Worm (Caenorhabditis elegans) whole organism, young adult: Measurements from ENCODE around the gene ckb-3.

Experiments used
- B0019.2 ChIP-seq: fragments of 200-800 bp; sonication (Bioruptor generic); conservative IDR thresholded peaks from 2 replicates; pipeline ENCODE4 v1.3.6; 2022; ENCODE audit warnings: missing genetic modification reagents, missing genetic modification characterization, missing compliant biosample characterization
- B0261.1 ChIP-seq: sonication (generic microtip); optimal IDR thresholded peaks from 2 replicates; lab custom pipeline; 2016; ENCODE audit warnings: mild to moderate bottlenecking, missing genetic modification characterization, moderate library complexity, missing compliant biosample characterization
- C06A6.2 ChIP-seq: fragments of 200-800 bp; sonication (Bioruptor generic); conservative IDR thresholded peaks from 2 replicates; pipeline ENCODE4 v1.3.6; 2022; ENCODE audit warnings: missing genetic modification characterization, missing compliant biosample characterization
- F10E7.11 ChIP-seq: sonication (generic microtip); optimal IDR thresholded peaks from 2 replicates; lab custom pipeline; 2017; ENCODE audit warnings: mild to moderate bottlenecking, missing genetic modification characterization, moderate library complexity, missing compliant biosample characterization
- F22D6.2 ChIP-seq: sonication (generic microtip); optimal IDR thresholded peaks from 2 replicates; lab custom pipeline; 2016; ENCODE audit warnings: mild to moderate bottlenecking, missing genetic modification characterization, missing compliant biosample characterization
- F33H1.4 ChIP-seq: fragments of 200-800 bp; sonication (Bioruptor generic); IDR thresholded peaks from 2 replicates; pipeline ENCODE4 v1.3.6; 2022; ENCODE audit warnings: missing genetic modification reagents, missing genetic modification characterization, missing compliant biosample characterization
- F49E8.2 ChIP-seq: sonication (generic microtip); optimal IDR thresholded peaks from 3 replicates; lab custom pipeline; 2017; ENCODE audit warnings: missing genetic modification characterization, mild to moderate bottlenecking, missing compliant biosample characterization, antibody characterized with exemption, moderate library complexity; ENCODE audit not compliant: insufficient read depth
- F55B11.4 ChIP-seq: sonication (generic microtip); optimal IDR thresholded peaks from 2 replicates; lab custom pipeline; 2016; ENCODE audit warnings: missing compliant biosample characterization, missing genetic modification characterization, borderline replicate concordance; ENCODE audit not compliant: insufficient read depth
- Y53G8AR.9 ChIP-seq: fragments of 200-800 bp; sonication (Bioruptor generic); conservative IDR thresholded peaks from 2 replicates; pipeline ENCODE4 v1.3.6; 2022; ENCODE audit warnings: missing genetic modification reagents, missing genetic modification characterization, missing compliant biosample characterization
- Y79H2A.3 ChIP-seq: fragments of 200-800 bp; sonication (Bioruptor generic); conservative IDR thresholded peaks from 2 replicates; pipeline ENCODE4 v1.3.6; 2022; ENCODE audit warnings: missing genetic modification reagents, missing genetic modification characterization, missing compliant biosample characterization
- ZK185.1 ChIP-seq: sonication (generic microtip); optimal IDR thresholded peaks from 2 replicates; lab custom pipeline; 2016; ENCODE audit warnings: mild to moderate bottlenecking, missing genetic modification characterization, missing compliant biosample characterization; ENCODE audit not compliant: poor library complexity, severe bottlenecking
- aptf-2 ChIP-seq: fragments of 200-800 bp; sonication (Bioruptor generic); conservative IDR thresholded peaks from 2 replicates; pipeline ENCODE4 v1.3.6; 2022; ENCODE audit warnings: missing genetic modification reagents, missing genetic modification characterization, missing compliant biosample characterization
- bed-1 ChIP-seq: fragments of 200-800 bp; sonication (Bioruptor generic); IDR thresholded peaks from 2 replicates; pipeline ENCODE4 v1.3.6; 2022; ENCODE audit warnings: missing genetic modification reagents, missing genetic modification characterization, missing compliant biosample characterization
- ccch-3 ChIP-seq: fragments of 200-800 bp; sonication (Bioruptor generic); optimal IDR thresholded peaks from 2 replicates; lab custom pipeline; 2018; ENCODE audit warnings: mild to moderate bottlenecking, missing genetic modification characterization, missing compliant biosample characterization
- cebp-1 ChIP-seq, 2 experiments: fragments of 200-800 bp in 1 of 2; sonication (Bioruptor generic) in 1 of 2; sonication (generic microtip) in 1 of 2; IDR thresholded peaks in 1 of 2; optimal IDR thresholded peaks in 1 of 2; 2 replicates each; pipeline versions ENCODE4 v1.3.6 to Lab custom; 2017 to 2022; ENCODE audit warnings: missing compliant biosample characterization in 2 of 2, missing genetic modification characterization in 2 of 2, mild to moderate bottlenecking in 1 of 2, missing genetic modification reagents in 1 of 2, moderate library complexity in 1 of 2
- ceh-40 ChIP-seq: fragments of 200-800 bp; sonication (Bioruptor generic); IDR thresholded peaks from 2 replicates; pipeline ENCODE4 v1.3.6; 2022; ENCODE audit warnings: missing genetic modification characterization, missing compliant biosample characterization
- ceh-79 ChIP-seq: sonication (generic microtip); optimal IDR thresholded peaks from 2 replicates; lab custom pipeline; 2017; ENCODE audit warnings: mild to moderate bottlenecking, missing genetic modification characterization, missing compliant biosample characterization
- chd-7 ChIP-seq: sonication (generic microtip); optimal IDR thresholded peaks from 2 replicates; lab custom pipeline; 2016; ENCODE audit warnings: mild to moderate bottlenecking, missing genetic modification characterization, moderate library complexity, missing compliant biosample characterization
- dox-1 ChIP-seq: fragments of 200-800 bp; sonication (Bioruptor generic); IDR thresholded peaks from 2 replicates; pipeline ENCODE4 v1.3.6; 2022; ENCODE audit warnings: missing genetic modification reagents, missing genetic modification characterization, missing compliant biosample characterization
- dpff-1 ChIP-seq: sonication (generic microtip); optimal IDR thresholded peaks from 2 replicates; lab custom pipeline; 2017; ENCODE audit warnings: mild to moderate bottlenecking, missing genetic modification characterization, missing compliant biosample characterization
- egl-44 ChIP-seq: fragments of 200-800 bp; sonication (Bioruptor generic); IDR thresholded peaks from 2 replicates; pipeline ENCODE4 v1.3.6; 2022; ENCODE audit warnings: missing genetic modification reagents, missing genetic modification characterization, missing compliant biosample characterization
- ets-4 ChIP-seq: fragments of 200-800 bp; sonication (Bioruptor generic); optimal IDR thresholded peaks from 2 replicates; lab custom pipeline; 2018; ENCODE audit warnings: mild to moderate bottlenecking, missing genetic modification characterization, missing compliant biosample characterization
- hmg-1.2 ChIP-seq: fragments of 200-800 bp; sonication (Bioruptor generic); IDR thresholded peaks from 2 replicates; pipeline ENCODE4 v1.3.6; 2022; ENCODE audit warnings: missing genetic modification reagents, missing genetic modification characterization, missing compliant biosample characterization
- hrde-1 ChIP-seq: sonication (generic microtip); optimal IDR thresholded peaks from 2 replicates; lab custom pipeline; 2016; ENCODE audit warnings: missing genetic modification characterization, mild to moderate bottlenecking, missing compliant biosample characterization, moderate library complexity, missing genotype, missing genetic modification reagents, borderline replicate concordance
- hsf-1 ChIP-seq: fragments of 200-800 bp; sonication (Bioruptor generic); IDR thresholded peaks from 2 replicates; pipeline ENCODE4 v1.3.6; 2022; ENCODE audit warnings: missing genetic modification reagents, missing genetic modification characterization, missing compliant biosample characterization
- let-526 ChIP-seq: fragments of 200-800 bp; sonication (Bioruptor generic); IDR thresholded peaks from 2 replicates; pipeline ENCODE4 v1.3.6; 2022; ENCODE audit warnings: missing genetic modification reagents, missing genetic modification characterization, missing compliant biosample characterization
- let-607 ChIP-seq, 2 experiments: fragments of 200-800 bp in 1 of 2; sonication (Bioruptor generic) in 1 of 2; sonication (generic microtip) in 1 of 2; optimal IDR thresholded peaks; 2 replicates each; lab custom pipeline; 2016 to 2018; ENCODE audit warnings: mild to moderate bottlenecking in 2 of 2, missing compliant biosample characterization in 2 of 2, missing genetic modification characterization in 2 of 2, moderate library complexity in 2 of 2, missing genotype in 1 of 2
- lin-26 ChIP-seq: fragments of 200-800 bp; sonication (Bioruptor generic); IDR thresholded peaks from 2 replicates; pipeline ENCODE4 v1.3.6; 2022; ENCODE audit warnings: missing genetic modification reagents, missing genetic modification characterization, missing compliant biosample characterization
- lin-35 ChIP-seq, 3 experiments: fragments of 150-350 bp in 2 of 3; sonication (generic microtip) in 1 of 3; optimal IDR thresholded peaks; 2 replicates each; lab custom pipeline; 2014 to 2018; ENCODE audit warnings: missing biosample characterization in 3 of 3, missing genetic modification characterization in 3 of 3, missing genetic modification reagents in 3 of 3
- lin-40 ChIP-seq: sonication (generic microtip); optimal IDR thresholded peaks from 2 replicates; lab custom pipeline; 2016; ENCODE audit warnings: missing genetic modification characterization, mild to moderate bottlenecking, missing compliant biosample characterization, missing genotype, missing genetic modification reagents
- lin-54 ChIP-seq: fragments of 200-800 bp; sonication (Bioruptor generic); optimal IDR thresholded peaks from 2 replicates; lab custom pipeline; 2018; ENCODE audit warnings: mild to moderate bottlenecking, missing genetic modification characterization, missing compliant biosample characterization
- nfyb-1 ChIP-seq: fragments of 200-800 bp; sonication (Bioruptor generic); IDR thresholded peaks from 2 replicates; pipeline ENCODE4 v1.3.6; 2022; ENCODE audit warnings: missing genetic modification reagents, missing genetic modification characterization, missing compliant biosample characterization
- nhr-179 ChIP-seq: sonication (generic microtip); optimal IDR thresholded peaks from 2 replicates; lab custom pipeline; 2016; ENCODE audit warnings: mild to moderate bottlenecking, missing genetic modification characterization, missing compliant biosample characterization
- rpc-1 ChIP-seq, 2 experiments: fragments of 150-350 bp in 1 of 2; sonication (generic microtip) in 1 of 2; optimal IDR thresholded peaks; 2 replicates each; lab custom pipeline; 2014 to 2018; ENCODE audit warnings: missing biosample characterization in 1 of 2, missing genetic modification characterization in 1 of 2, missing genetic modification reagents in 1 of 2, missing genotype in 1 of 2
- sea-2 ChIP-seq: fragments of 200-800 bp; sonication (Bioruptor generic); IDR thresholded peaks from 2 replicates; pipeline ENCODE4 v1.3.6; 2022; ENCODE audit warnings: missing genetic modification characterization, missing compliant biosample characterization
- xnd-1 ChIP-seq: sonication (generic microtip); optimal IDR thresholded peaks from 2 replicates; lab custom pipeline; 2016; ENCODE audit warnings: missing genotype, missing genetic modification reagents, missing genetic modification characterization, missing compliant biosample characterization
- zfh-2 ChIP-seq: fragments of 200-800 bp; sonication (Bioruptor generic); conservative IDR thresholded peaks from 2 replicates; pipeline ENCODE4 v1.3.6; 2022; ENCODE audit warnings: missing genetic modification reagents, missing genetic modification characterization, missing compliant biosample characterization
- ztf-25 ChIP-seq: fragments of 200-800 bp; sonication (Bioruptor generic); IDR thresholded peaks from 2 replicates; pipeline ENCODE4 v1.3.6; 2022; ENCODE audit warnings: missing genetic modification reagents, missing genetic modification characterization, missing compliant biosample characterization
- ztf-28 ChIP-seq: fragments of 200-800 bp; sonication (Bioruptor generic); IDR thresholded peaks from 2 replicates; pipeline ENCODE4 v1.3.6; 2022; ENCODE audit warnings: missing genetic modification reagents, missing genetic modification characterization, missing compliant biosample characterization

Gene ckb-3

DNA sequence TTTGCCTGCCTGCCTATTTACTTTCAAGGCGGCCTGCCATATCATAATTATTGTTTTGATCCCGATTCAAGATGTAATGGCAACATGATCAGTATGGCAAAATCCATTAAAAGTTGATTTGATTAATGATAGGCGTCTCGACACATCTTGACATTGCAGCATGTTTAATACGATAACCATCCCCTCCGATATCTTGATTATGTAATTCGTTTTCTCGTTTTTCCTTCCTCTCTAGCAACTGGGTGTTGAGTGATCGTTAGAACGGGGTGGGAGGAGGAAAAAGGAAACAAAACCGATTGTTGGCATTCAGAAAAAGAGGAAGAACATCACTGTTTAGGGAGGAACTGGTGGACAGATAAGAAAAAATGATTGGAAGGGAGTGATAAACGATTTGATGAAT lies 21.3 kb downstream of the ckb-3 start:
- TF ChIP-seq ztf-28 (GFP tag; lab: Robert Waterston, UW), result no peak

DNA sequence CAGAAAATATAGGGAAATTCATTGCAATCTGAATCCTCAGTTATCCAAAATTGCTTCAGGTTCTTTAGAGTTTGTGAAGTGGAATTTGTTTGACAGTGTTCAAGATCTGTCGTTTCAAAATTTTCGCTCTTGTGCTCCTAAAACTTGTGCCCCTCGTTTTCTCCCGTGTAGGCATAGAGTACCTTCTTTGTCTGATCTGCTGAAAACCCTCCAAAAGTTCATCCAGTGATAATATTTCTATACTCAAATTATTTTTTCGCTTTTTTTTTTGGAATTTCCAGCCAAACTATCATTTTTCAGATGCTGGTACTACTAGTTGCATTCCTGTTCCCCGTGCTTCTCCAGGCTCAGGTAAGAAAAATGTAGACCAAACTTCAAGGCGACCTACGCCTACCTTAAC lies 23.8 kb downstream of the ckb-3 start, which contains the start of gene R07E5.4:
Gene R07E5.4 (plus strand): TSS at position 301 of the 400 bp plus-strand sequence.
- TF ChIP-seq let-607 (tag; optimal IDR thresholded peaks at IDR 0.05; lab: Kevin White, UChicago) (no peak), hrde-1 (tag; lab: Kevin White, UChicago) (no peak), rpc-1 (optimal IDR thresholded peaks at IDR 0.05; lab: Kevin White, UChicago) (no peak), rpc-1 (tag; optimal IDR thresholded peaks at IDR 0.05; lab: Kevin White, UChicago) (no peak), F49E8.2 (no peak), lin-35 (GFP tag; optimal IDR thresholded peaks at IDR 0.05; lab: Kevin White, UChicago) (no peak), Y53G8AR.9 (GFP tag; lab: Robert Waterston, UW) (no peak), ZK185.1 (no peak), dox-1 (GFP tag; lab: Robert Waterston, UW) (no peak), hmg-1.2 (GFP tag; lab: Robert Waterston, UW) (no peak), bed-1 (GFP tag; lab: Robert Waterston, UW) (no peak), B0019.2 (GFP tag; lab: Robert Waterston, UW) (no peak), F33H1.4 (GFP tag; lab: Robert Waterston, UW) (no peak), nhr-179 (no peak), chd-7 (tag; lab: Kevin White, UChicago) (no peak), lin-40 (no peak)

ce11 chrIII:4395857-4396256 lies 25.2 kb downstream of the ckb-3 start:
- TF ChIP-seq nfyb-1 (GFP tag; lab: Robert Waterston, UW), result peak; percentile 93
- TF ChIP-seq ccch-3 (GFP tag; lab: Kevin White, UChicago), result no peak

ce11 chrIII:4397115-4397514 lies 26.4 kb downstream of the ckb-3 start, which contains the start of gene R07E5.5:
TSS of gene R07E5.5 (plus strand) at chrIII:4397415.
- TF ChIP-seq F55B11.4 (tag; lab: Kevin White, UChicago), result no peak

DNA sequence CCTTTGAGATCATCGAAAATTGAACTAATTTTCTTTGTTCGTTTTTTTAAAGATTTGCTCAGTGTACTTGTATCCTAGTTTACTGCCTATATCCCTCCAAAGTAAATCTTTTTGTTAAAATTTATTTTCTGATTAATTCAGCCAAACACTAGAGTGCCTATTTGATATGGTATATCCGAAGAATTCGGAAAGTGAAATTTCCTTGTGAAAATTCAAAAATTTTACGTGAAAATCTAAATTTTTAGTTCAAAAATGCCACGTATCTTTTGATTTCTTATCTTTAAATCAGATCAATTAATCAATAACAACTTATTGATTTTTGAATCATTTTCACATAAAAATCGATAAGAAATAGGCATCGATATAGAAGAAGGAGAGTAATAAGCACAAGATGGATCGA lies 27.8 kb downstream of the ckb-3 start, which contains the start of gene R07E5.6:
Gene R07E5.6 (plus strand): TSS at position 301 of the 400 bp plus-strand sequence.
- TF ChIP-seq egl-44 (no peak), aptf-2 (GFP tag; lab: Robert Waterston, UW) (no peak), B0019.2 (GFP tag; lab: Robert Waterston, UW) (no peak), ets-4 (GFP tag; lab: Kevin White, UChicago) (no peak), Y79H2A.3 (no peak)

- no peak for TF ChIP-seq lin-26 (GFP tag; lab: Robert Waterston, UW)
- TF ChIP-seq ztf-25, result no peak
- TF ChIP-seq cebp-1 (GFP tag; IDR thresholded peaks at IDR 0.05; lab: Robert Waterston, UW), result no peak
- TF ChIP-seq cebp-1 (tag; optimal IDR thresholded peaks at IDR 0.05; lab: Kevin White, UChicago), result no peak
- TF ChIP-seq ceh-79 (tag; lab: Kevin White, UChicago), result no peak
- TF ChIP-seq Y53G8AR.9 (GFP tag; lab: Robert Waterston, UW), result no peak
- TF ChIP-seq F22D6.2 (tag; lab: Kevin White, UChicago), result no peak
- no peak for TF ChIP-seq C06A6.2 (GFP tag; lab: Robert Waterston, UW)
- TF ChIP-seq F10E7.11, result no peak
- TF ChIP-seq ceh-40, result no peak
- no peak for TF ChIP-seq xnd-1
- no peak for TF ChIP-seq lin-54 (GFP tag; lab: Kevin White, UChicago)
- no peak for TF ChIP-seq let-526 (GFP tag; lab: Robert Waterston, UW)
- no peak for TF ChIP-seq ets-4 (GFP tag; lab: Kevin White, UChicago)
- TF ChIP-seq dox-1 (GFP tag; lab: Robert Waterston, UW), result no peak
- no peak for TF ChIP-seq zfh-2 (GFP tag; lab: Robert Waterston, UW)
- TF ChIP-seq sea-2 (GFP tag; lab: Robert Waterston, UW), result no peak
- TF ChIP-seq hsf-1 (GFP tag; lab: Robert Waterston, UW), result no peak
- no peak for TF ChIP-seq B0261.1 (tag; lab: Kevin White, UChicago)
- no peak for TF ChIP-seq dpff-1
Measured at ce11 chrIII:4401142-4401541, 30.5 kb downstream of the ckb-3 start, which contains the start of gene R07E5.15. TSS of gene R07E5.15 (plus strand) at chrIII:4401442.
